Worm (Caenorhabditis elegans): ENCODE results near the gene cwc-15.
A peak's percentile ranks its signal among the peaks of the same experiment; 100 is the strongest.
"Not testable (repeated sequence)": the region's sequence is repeated elsewhere in the genome, so short reads cannot be mapped to it uniquely, and the experiment has no call there.

The cwc-15 gene

ce11 chrV:16040140-16040827 lies 17.1 kb downstream of the cwc-15 start, which contains the start of the genes his-4 and his-3:
his-4 (minus strand) TSS chrV:16040515.
his-3 (plus strand) TSS chrV:16040808.
- TF ChIP-seq lin-38 (GFP tag; IDR thresholded peaks at IDR 0.05) = peak; percentile 23
- TF ChIP-seq aha-1 (tag) = peak; percentile 94
- TF ChIP-seq nhr-6 (tag; optimal IDR thresholded peaks at IDR 0.05) = peak; percentile 5
- TF ChIP-seq mep-1 (tag; optimal IDR thresholded peaks at IDR 0.05) = peak; percentile 75
- peak; percentile 53 for TF ChIP-seq dmd-6 (GFP tag; IDR thresholded peaks at IDR 0.05)
- peak; percentile 85 for TF ChIP-seq duxl-1 (tag; optimal IDR thresholded peaks at IDR 0.05; ENCODE audit: poor library complexity)
- peak; percentile 74 for TF ChIP-seq nhr-25 (tag; optimal IDR thresholded peaks at IDR 0.05; ENCODE audit: borderline replicate concordance, insufficient read depth)
- peak; percentile 74 for TF ChIP-seq hlh-11 (tag; optimal IDR thresholded peaks at IDR 0.05)
- peak; percentile 83 for TF ChIP-seq nhr-102 (tag; optimal IDR thresholded peaks at IDR 0.05)
- TF ChIP-seq dpl-1 (GFP tag; optimal IDR thresholded peaks at IDR 0.05) = peak; percentile 48
- TF ChIP-seq dve-1 (tag; optimal IDR thresholded peaks at IDR 0.05; ENCODE audit: insufficient read depth) = peak; percentile 98
- TF ChIP-seq nhr-28 (tag; optimal IDR thresholded peaks at IDR 0.05) = peak; percentile 64
- TF ChIP-seq nhr-48 (tag; optimal IDR thresholded peaks at IDR 0.05) = peak; percentile 37
- TF ChIP-seq rbr-2 (tag; optimal IDR thresholded peaks at IDR 0.05) = peak; percentile 32
- peak; percentile 40 for TF ChIP-seq spr-1 (tag; optimal IDR thresholded peaks at IDR 0.05)
- TF ChIP-seq php-3 (GFP tag; IDR thresholded peaks at IDR 0.05) = peak; percentile 62; the same call in 1 of the 2 replicates
- not testable (repeated sequence) for TF ChIP-seq daf-16 (GFP tag; optimal IDR thresholded peaks at IDR 0.05)
- peak; percentile 73 for TF ChIP-seq daf-16 (tag; optimal IDR thresholded peaks at IDR 0.05)
- peak; percentile 80 for TF ChIP-seq mes-2 (tag; optimal IDR thresholded peaks at IDR 0.05; ENCODE audit: poor library complexity, severe bottlenecking)
- peak; percentile 72; the same call in 1 of the 2 replicates for TF ChIP-seq nhr-42 (GFP tag; IDR thresholded peaks at IDR 0.05)

DNA sequence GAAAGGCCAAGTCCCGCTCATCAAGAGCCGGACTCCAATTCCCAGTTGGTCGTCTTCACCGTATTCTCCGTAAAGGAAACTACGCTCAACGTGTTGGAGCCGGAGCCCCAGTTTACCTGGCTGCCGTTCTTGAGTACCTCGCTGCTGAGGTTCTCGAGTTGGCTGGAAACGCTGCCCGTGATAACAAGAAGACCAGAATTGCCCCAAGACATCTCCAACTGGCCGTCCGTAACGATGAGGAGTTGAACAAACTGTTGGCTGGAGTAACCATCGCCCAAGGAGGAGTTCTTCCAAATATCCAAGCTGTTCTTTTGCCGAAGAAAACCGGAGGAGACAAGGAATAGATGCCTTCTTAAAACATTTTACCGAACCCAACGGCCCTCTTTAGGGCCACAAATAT lies 17.7 kb downstream of the cwc-15 start:
- peak; percentile 47; the same call in 1 of the 2 replicates for TF ChIP-seq set-16 (GFP tag; IDR thresholded peaks at IDR 0.05)

DNA sequence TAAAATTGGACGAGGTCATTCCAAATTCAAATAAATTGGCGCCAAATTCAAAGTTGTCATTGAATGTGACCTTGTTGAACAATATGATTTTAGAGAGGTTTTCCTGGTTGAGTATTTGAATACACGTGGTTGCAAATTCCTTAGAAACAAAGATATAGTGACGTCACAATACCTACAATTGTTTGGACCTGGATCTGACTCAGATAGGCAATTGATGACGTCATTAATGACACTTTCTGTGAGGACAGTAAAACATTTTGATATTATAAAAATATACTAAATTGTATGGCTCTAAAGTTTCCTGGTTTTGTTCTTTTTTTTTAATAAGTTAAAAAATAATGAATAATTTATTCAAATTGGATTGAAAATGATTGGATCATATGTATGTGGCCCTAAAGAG lies 18.3 kb downstream of the cwc-15 start:
- TF ChIP-seq pha-4 (GFP tag; IDR thresholded peaks at IDR 0.05) = no peak
- no peak for TF ChIP-seq pha-4 (tag; optimal IDR thresholded peaks at IDR 0.05)
- TF ChIP-seq zip-2 (tag; optimal IDR thresholded peaks at IDR 0.05) = no peak
- no peak for TF ChIP-seq spr-3 (GFP tag; optimal IDR thresholded peaks at IDR 0.05)
- TF ChIP-seq nhr-102 (tag; optimal IDR thresholded peaks at IDR 0.05) = no peak
- TF ChIP-seq fkh-10 (GFP tag; optimal IDR thresholded peaks at IDR 0.05) = no peak
- no peak for TF ChIP-seq ceh-32 (tag; optimal IDR thresholded peaks at IDR 0.05; ENCODE audit: poor library complexity)
- no peak for TF ChIP-seq ceh-20 (GFP tag; IDR thresholded peaks at IDR 0.05)
- no peak for TF ChIP-seq ceh-62 (tag; optimal IDR thresholded peaks at IDR 0.05)
- TF ChIP-seq dmd-9 (GFP tag; IDR thresholded peaks at IDR 0.05) = no peak
- no peak for TF ChIP-seq snpc-1.2 (GFP tag; IDR thresholded peaks at IDR 0.05)
- no peak for TF ChIP-seq ztf-7 (tag; optimal IDR thresholded peaks at IDR 0.05)
- TF ChIP-seq nhr-237 (tag; optimal IDR thresholded peaks at IDR 0.05) = no peak
- no peak for TF ChIP-seq mxl-2 (GFP tag; conservative IDR thresholded peaks at IDR 0.05)
- no peak for TF ChIP-seq ceh-44 (GFP tag; IDR thresholded peaks at IDR 0.05)
- TF ChIP-seq D1046.2 (GFP tag; IDR thresholded peaks at IDR 0.05) = no peak
- no peak for TF ChIP-seq hmg-1.1 (GFP tag; IDR thresholded peaks at IDR 0.05)
- no peak for TF ChIP-seq rbr-2 (tag; optimal IDR thresholded peaks at IDR 0.05)
